Worm (Caenorhabditis elegans): ENCODE results near the gene sra-26.

- TF ChIP-seq him-1 (tag; optimal IDR thresholded peaks at IDR 0.05) = no peak
- TF ChIP-seq dao-5 (tag; optimal IDR thresholded peaks at IDR 0.05) = no peak
- no peak for TF ChIP-seq W03F9.2 (tag; optimal IDR thresholded peaks at IDR 0.05)
Measured at ce11 chrII:6631995-6632394, 19.6 kb downstream of the sra-26 start.
